Fruit fly (Drosophila melanogaster) whole organism, embryonic: ENCODE results near the gene CG14253.

ENCODE experiments used
- Adf1 ChIP-seq: fragments of 200-800 bp; sonication (Bioruptor generic); IDR thresholded peaks from 2 replicates; pipeline ENCODE4 v1.3.6; 2022; ENCODE audit warnings: missing biosample characterization, missing genetic modification characterization
- BEAF-32 ChIP-seq: fragments of 200-800 bp; sonication (Bioruptor generic); optimal IDR thresholded peaks from 3 replicates; lab custom pipeline; 2017; ENCODE audit warnings: missing biosample characterization, missing genetic modification characterization, mild to moderate bottlenecking, moderate library complexity, missing genetic modification reagents
- C15 ChIP-seq: fragments of 200-800 bp; sonication (Bioruptor generic); IDR thresholded peaks from 3 replicates; pipeline ENCODE4 v1.3.6; 2022; ENCODE audit warnings: missing biosample characterization, missing genetic modification characterization
- CG1024 ChIP-seq: fragments of 200-800 bp; sonication (Bioruptor generic); IDR thresholded peaks from 2 replicates; pipeline ENCODE4 v1.3.6; 2022; ENCODE audit warnings: missing biosample characterization, missing genetic modification characterization
- CG14860 ChIP-seq: fragments of 200-800 bp; sonication (Bioruptor generic); IDR thresholded peaks from 3 replicates; pipeline ENCODE4 v1.3.6; 2022; ENCODE audit warnings: missing biosample characterization, missing genetic modification characterization; ENCODE audit not compliant: partially characterized antibody
- CG15514 ChIP-seq: fragments of 200-800 bp; sonication (Bioruptor generic); optimal IDR thresholded peaks from 3 replicates; lab custom pipeline; 2017; ENCODE audit warnings: missing biosample characterization, missing genetic modification characterization, mild to moderate bottlenecking, moderate library complexity, missing genetic modification reagents
- CG1603 ChIP-seq: fragments of 200-800 bp; sonication (Bioruptor generic); optimal IDR thresholded peaks from 2 replicates; lab custom pipeline; 2019; ENCODE audit warnings: missing biosample characterization, mild to moderate bottlenecking, missing genetic modification characterization, moderate library complexity
- CG16813 ChIP-seq: fragments of 200-800 bp; sonication (Bioruptor generic); IDR thresholded peaks from 3 replicates; pipeline ENCODE4 v1.3.6; 2022; ENCODE audit warnings: missing biosample characterization, missing genetic modification characterization; ENCODE audit not compliant: partially characterized antibody
- CG17361 ChIP-seq: fragments of 200-800 bp; sonication (Bioruptor generic); IDR thresholded peaks from 3 replicates; pipeline ENCODE4 v1.3.6; 2022; ENCODE audit warnings: missing biosample characterization, missing genetic modification characterization
- CG17802 ChIP-seq: fragments of 200-800 bp; sonication (Bioruptor generic); optimal IDR thresholded peaks from 2 replicates; lab custom pipeline; 2018; ENCODE audit warnings: missing biosample characterization, mild to moderate bottlenecking, missing genetic modification characterization, moderate library complexity
- CG3281 ChIP-seq: fragments of 200-800 bp; sonication (Bioruptor generic); optimal IDR thresholded peaks from 3 replicates; lab custom pipeline; 2017; ENCODE audit warnings: missing biosample characterization, mild to moderate bottlenecking, missing genetic modification characterization
- CG34422 ChIP-seq: fragments of 200-800 bp; sonication (Bioruptor generic); IDR thresholded peaks from 3 replicates; pipeline ENCODE4 v1.3.6; 2022; ENCODE audit warnings: missing biosample characterization, missing genetic modification characterization
- CG5180 ChIP-seq: fragments of 200-800 bp; sonication (Bioruptor generic); optimal IDR thresholded peaks from 3 replicates; lab custom pipeline; 2017; ENCODE audit warnings: missing biosample characterization, missing genetic modification characterization, mild to moderate bottlenecking, moderate library complexity, missing genetic modification reagents
- CG6813 ChIP-seq: fragments of 200-800 bp; sonication (Bioruptor generic); optimal IDR thresholded peaks from 2 replicates; lab custom pipeline; 2017; ENCODE audit warnings: missing biosample characterization, missing genetic modification characterization, mild to moderate bottlenecking, moderate library complexity, missing genetic modification reagents
- CG7357 ChIP-seq: fragments of 200-800 bp; sonication (Bioruptor generic); IDR thresholded peaks from 3 replicates; pipeline ENCODE4 v1.3.6; 2022; ENCODE audit warnings: missing biosample characterization, missing genetic modification characterization
- CG9932 ChIP-seq: fragments of 200-800 bp; sonication (Bioruptor generic); IDR thresholded peaks from 2 replicates; pipeline ENCODE4 v1.3.6; 2022; ENCODE audit warnings: missing biosample characterization, missing genetic modification characterization
- CHES-1-like ChIP-seq: fragments of 200-800 bp; sonication (Bioruptor generic); optimal IDR thresholded peaks from 2 replicates; lab custom pipeline; 2016; ENCODE audit warnings: missing biosample characterization, missing genetic modification characterization
- CrebB ChIP-seq: fragments of 200-800 bp; sonication (Bioruptor generic); optimal IDR thresholded peaks from 3 replicates; lab custom pipeline; 2018; ENCODE audit warnings: missing biosample characterization, mild to moderate bottlenecking, missing genetic modification characterization
- H2.0 ChIP-seq: fragments of 200-800 bp; sonication (Bioruptor generic); IDR thresholded peaks from 2 replicates; pipeline ENCODE4 v1.3.6; 2022; ENCODE audit warnings: missing biosample characterization, missing genetic modification characterization
- HLH3B ChIP-seq: fragments of 200-800 bp; sonication (Bioruptor generic); IDR thresholded peaks from 2 replicates; pipeline ENCODE4 v1.3.6; 2022; ENCODE audit warnings: missing biosample characterization, missing genetic modification characterization
- HLH54F ChIP-seq: fragments of 200-800 bp; sonication (Bioruptor generic); optimal IDR thresholded peaks from 3 replicates; lab custom pipeline; 2016; ENCODE audit warnings: missing biosample characterization, missing genetic modification characterization
- HLHmδ ChIP-seq: fragments of 200-800 bp; sonication (Bioruptor generic); optimal IDR thresholded peaks from 2 replicates; lab custom pipeline; 2018; ENCODE audit warnings: missing biosample characterization, mild to moderate bottlenecking, missing genetic modification characterization, moderate library complexity
- MBD-R2 ChIP-seq: fragments of 200-800 bp; sonication (Bioruptor generic); IDR thresholded peaks from 2 replicates; pipeline ENCODE4 v1.3.6; 2022; ENCODE audit warnings: missing biosample characterization, missing genetic modification characterization
- MESR4 ChIP-seq: fragments of 200-800 bp; sonication (Bioruptor generic); optimal IDR thresholded peaks from 2 replicates; lab custom pipeline; 2018; ENCODE audit warnings: missing biosample characterization, mild to moderate bottlenecking, missing genetic modification characterization, moderate library complexity
- NC2α ChIP-seq: fragments of 200-800 bp; sonication (Bioruptor generic); optimal IDR thresholded peaks from 2 replicates; lab custom pipeline; 2016; ENCODE audit warnings: missing biosample characterization, missing genetic modification characterization
- Optix ChIP-seq: fragments of 200-800 bp; sonication (Bioruptor generic); IDR thresholded peaks from 3 replicates; pipeline ENCODE4 v1.3.6; 2022; ENCODE audit warnings: missing biosample characterization, missing genetic modification characterization
- Poxn ChIP-seq: fragments of 200-800 bp; sonication (Bioruptor generic); IDR thresholded peaks from 2 replicates; pipeline ENCODE4 v1.3.6; 2022; ENCODE audit warnings: missing biosample characterization, missing genetic modification characterization
- Sox102F ChIP-seq: fragments of 200-800 bp; sonication (Bioruptor generic); optimal IDR thresholded peaks from 2 replicates; lab custom pipeline; 2018; ENCODE audit warnings: missing biosample characterization, mild to moderate bottlenecking, missing genetic modification characterization, moderate library complexity
- Stat92E ChIP-seq, 3 experiments: fragments of >200 bp in 2 of 3; fragments of 200-800 bp in 1 of 3; sonication (Bioruptor generic) in 1 of 3; optimal IDR thresholded peaks; 2 replicates each; lab custom pipeline; 2017 to 2019; ENCODE audit warnings: missing biosample characterization in 3 of 3, missing genetic modification characterization in 3 of 3, mild to moderate bottlenecking in 1 of 3, moderate library complexity in 1 of 3
- Trl ChIP-seq, 3 experiments: fragments of >200 bp in 2 of 3; fragments of 200-800 bp in 1 of 3; sonication (Bioruptor generic) in 1 of 3; optimal IDR thresholded peaks; 2 replicates in 1 of 3; 3 replicates in 2 of 3; lab custom pipeline; 2016 to 2017; ENCODE audit warnings: missing biosample characterization in 1 of 3, missing genetic modification characterization in 1 of 3
- ara ChIP-seq: fragments of 200-800 bp; sonication (Bioruptor generic); IDR thresholded peaks from 2 replicates; pipeline ENCODE4 v1.3.6; 2022; ENCODE audit warnings: missing biosample characterization, missing genetic modification characterization
- ci ChIP-seq: fragments of 200-800 bp; sonication (Bioruptor generic); IDR thresholded peaks from 3 replicates; pipeline ENCODE4 v1.3.6; 2022; ENCODE audit warnings: missing biosample characterization, missing genetic modification characterization
- dan ChIP-seq: fragments of 200-800 bp; sonication (Bioruptor generic); IDR thresholded peaks from 2 replicates; pipeline ENCODE4 v1.3.6; 2022; ENCODE audit warnings: missing biosample characterization, missing genetic modification characterization
- fd96Cb ChIP-seq: fragments of 200-800 bp; sonication (Bioruptor generic); optimal IDR thresholded peaks from 2 replicates; lab custom pipeline; 2018; ENCODE audit warnings: missing biosample characterization, mild to moderate bottlenecking, missing genetic modification characterization, moderate library complexity
- gt ChIP-seq: fragments of 200-800 bp; sonication (Bioruptor generic); IDR thresholded peaks from 2 replicates; pipeline ENCODE4 v1.3.6; 2022; ENCODE audit warnings: missing biosample characterization, missing genetic modification characterization
- hkb ChIP-seq, 2 experiments: fragments of 200-800 bp in 1 of 2; fragments of >200 bp in 1 of 2; sonication (Bioruptor generic) in 1 of 2; IDR thresholded peaks in 1 of 2; optimal IDR thresholded peaks in 1 of 2; 2 replicates each; pipeline versions ENCODE4 v1.3.6 to Lab custom; 2017 to 2022; ENCODE audit warnings: missing biosample characterization in 1 of 2, missing genetic modification characterization in 1 of 2
- inv ChIP-seq: fragments of 200-800 bp; sonication (Bioruptor generic); IDR thresholded peaks from 2 replicates; pipeline ENCODE4 v1.3.6; 2022; ENCODE audit warnings: missing biosample characterization, missing genetic modification characterization; ENCODE audit not compliant: partially characterized antibody
- jigr1 ChIP-seq: fragments of 200-800 bp; sonication (Bioruptor generic); IDR thresholded peaks from 3 replicates; pipeline ENCODE4 v1.3.6; 2022; ENCODE audit warnings: missing biosample characterization, missing genetic modification characterization
- jing ChIP-seq: fragments of 200-800 bp; sonication (Bioruptor generic); optimal IDR thresholded peaks from 2 replicates; lab custom pipeline; 2018; ENCODE audit warnings: missing biosample characterization, mild to moderate bottlenecking, missing genetic modification characterization
- kay ChIP-seq: fragments of 200-800 bp; sonication (Bioruptor generic); optimal IDR thresholded peaks from 2 replicates; lab custom pipeline; 2016; ENCODE audit warnings: missing biosample characterization, missing genetic modification characterization
- mam ChIP-seq: fragments of 200-800 bp; sonication (Bioruptor generic); optimal IDR thresholded peaks from 3 replicates; lab custom pipeline; 2016; ENCODE audit warnings: missing biosample characterization, missing genetic modification characterization
- nmo ChIP-seq: fragments of 200-800 bp; sonication (Bioruptor generic); optimal IDR thresholded peaks from 2 replicates; lab custom pipeline; 2018; ENCODE audit warnings: missing biosample characterization, mild to moderate bottlenecking, missing genetic modification characterization, moderate library complexity
- pzg ChIP-seq: fragments of 200-800 bp; sonication (Bioruptor generic); optimal IDR thresholded peaks from 3 replicates; lab custom pipeline; 2018; ENCODE audit warnings: missing biosample characterization, mild to moderate bottlenecking, missing genetic modification characterization, moderate library complexity
- row ChIP-seq: fragments of 200-800 bp; sonication (Bioruptor generic); IDR thresholded peaks from 3 replicates; pipeline ENCODE4 v1.3.6; 2022; ENCODE audit warnings: missing biosample characterization, missing genetic modification characterization
- run ChIP-seq: fragments of 200-800 bp; sonication (Bioruptor generic); optimal IDR thresholded peaks from 3 replicates; lab custom pipeline; 2018; ENCODE audit warnings: missing biosample characterization, mild to moderate bottlenecking, missing genetic modification characterization
- scrt ChIP-seq: fragments of 200-800 bp; sonication (Bioruptor generic); optimal IDR thresholded peaks from 2 replicates; lab custom pipeline; 2018; ENCODE audit warnings: missing biosample characterization, mild to moderate bottlenecking, missing genetic modification characterization, moderate library complexity
- sug ChIP-seq: fragments of 200-800 bp; optimal IDR thresholded peaks from 2 replicates; lab custom pipeline; 2019; ENCODE audit warnings: missing biosample characterization, mild to moderate bottlenecking, missing genetic modification characterization, moderate library complexity
- wdn ChIP-seq: fragments of 200-800 bp; sonication (Bioruptor generic); IDR thresholded peaks from 2 replicates; pipeline ENCODE4 v1.3.6; 2022; ENCODE audit warnings: missing biosample characterization, missing genetic modification characterization

Gene CG14253

dm6 chr3R:26966794-26967323, 11.5 kb upstream of the CG14253 start, which contains the start of gene CG5521 (continued):
- peak in 1 of 3 experiments; percentile 49 for TF ChIP-seq Stat92E (GFP tag; optimal IDR thresholded peaks at IDR 0.05; lab: Kevin White, UChicago)
- TF ChIP-seq dan (GFP tag; lab: Robert Waterston, UW): no peak
- peak; percentile 30 for TF ChIP-seq CG3281
- TF ChIP-seq HLH54F: no peak
- peak; percentile 100 for TF ChIP-seq CG15514
- no peak for TF ChIP-seq HLH3B (GFP tag; lab: Robert Waterston, UW)
- no peak for TF ChIP-seq CG5180 (GFP tag; lab: Kevin White, UChicago)
- TF ChIP-seq CG6813 (GFP tag; lab: Kevin White, UChicago): no peak
- no peak for TF ChIP-seq fd96Cb
- TF ChIP-seq MBD-R2 (GFP tag; lab: Robert Waterston, UW): peak; percentile 74
- TF ChIP-seq HLHmδ (GFP tag; lab: Kevin White, UChicago): no peak
- no peak for TF ChIP-seq NC2α (GFP tag; lab: Kevin White, UChicago)
- no peak for TF ChIP-seq jing (GFP tag; lab: Kevin White, UChicago)
- TF ChIP-seq CG1603 (tag; lab: Kevin White, UChicago): peak; percentile 2
- TF ChIP-seq Trl (optimal IDR thresholded peaks at IDR 0.05; lab: Kevin White, UChicago): no peak
- no peak for TF ChIP-seq Trl (GFP tag; optimal IDR thresholded peaks at IDR 0.05; lab: Kevin White, UChicago)
- TF ChIP-seq Optix: no peak
- peak; percentile 0 for TF ChIP-seq nmo
- 0 out of 3 replicates have a peak, but pooled peaks have one; percentile 66 for TF ChIP-seq CG34422 (GFP tag; lab: Robert Waterston, UW)
- no peak for TF ChIP-seq CG7357
- TF ChIP-seq CG16813 (GFP tag; lab: Robert Waterston, UW): 0 out of 3 replicates have a peak, but pooled peaks have one; percentile 34
- TF ChIP-seq CG9932 (GFP tag; lab: Robert Waterston, UW): 0 out of 2 replicates have a peak, but pooled peaks have one; percentile 16
- TF ChIP-seq CHES-1-like (GFP tag; lab: Kevin White, UChicago): peak; percentile 11
- no peak for TF ChIP-seq C15
- TF ChIP-seq CG17802 (tag; lab: Kevin White, UChicago): no peak
- no peak for TF ChIP-seq CrebB (tag; lab: Kevin White, UChicago)
- no peak for TF ChIP-seq run (tag; lab: Kevin White, UChicago)
- no peak for TF ChIP-seq kay
- TF ChIP-seq ara (GFP tag; lab: Robert Waterston, UW): 0 out of 2 replicates have a peak, but pooled peaks have one; percentile 24
- peak; percentile 13 for TF ChIP-seq sug
- peak; percentile 57 for TF ChIP-seq Adf1 (GFP tag; lab: Robert Waterston, UW)
- TF ChIP-seq ci (GFP tag; lab: Robert Waterston, UW): 0 out of 3 replicates have a peak, but pooled peaks have one; percentile 38
- TF ChIP-seq CG17361 (GFP tag; lab: Robert Waterston, UW): no peak
- TF ChIP-seq Sox102F: peak; percentile 16
- no peak for TF ChIP-seq CG14860
- TF ChIP-seq H2.0 (GFP tag; lab: Robert Waterston, UW): no peak
- no peak for TF ChIP-seq scrt (GFP tag; lab: Kevin White, UChicago)
- no peak for TF ChIP-seq CG1024
- no peak for TF ChIP-seq hkb (optimal IDR thresholded peaks at IDR 0.05; lab: Kevin White, UChicago)
- TF ChIP-seq hkb (GFP tag; IDR thresholded peaks at IDR 0.05; lab: Robert Waterston, UW): peak; percentile 50; the same call in 1 of the 2 replicates
- TF ChIP-seq MESR4 (GFP tag; lab: Kevin White, UChicago): peak; percentile 90
- no peak for TF ChIP-seq wdn (GFP tag; lab: Robert Waterston, UW)
- peak; percentile 47 for TF ChIP-seq pzg (GFP tag; lab: Kevin White, UChicago)
- TF ChIP-seq Poxn (GFP tag; lab: Robert Waterston, UW): no peak
- TF ChIP-seq gt (GFP tag; lab: Robert Waterston, UW): no peak
- no peak for TF ChIP-seq mam (GFP tag; lab: Kevin White, UChicago)
- peak; percentile 84 for TF ChIP-seq row
- peak; percentile 0 for TF ChIP-seq BEAF-32
- TF ChIP-seq inv (GFP tag; lab: Robert Waterston, UW): peak; percentile 51; the same call in 1 of the 2 replicates
- no peak for TF ChIP-seq jigr1
